Worm (Caenorhabditis elegans) whole organism, L4 larva: ENCODE measurements around the gene col-103.

Experiments
- ama-1 ChIP-seq: fragments of 150-350 bp; optimal IDR thresholded peaks from 2 replicates; lab custom pipeline; 2014; ENCODE audit warnings: inconsistent platforms, mixed read lengths
- dpl-1 ChIP-seq: fragments of 150-350 bp; optimal IDR thresholded peaks from 2 replicates; lab custom pipeline; 2014; ENCODE audit warnings: missing biosample characterization, missing genetic modification reagents, missing genetic modification characterization
- fkh-10 ChIP-seq: fragments of 150-350 bp; optimal IDR thresholded peaks from 2 replicates; lab custom pipeline; 2014; ENCODE audit warnings: missing biosample characterization, missing genetic modification reagents, missing genetic modification characterization
- fos-1 ChIP-seq: fragments of 150-350 bp; optimal IDR thresholded peaks from 2 replicates; lab custom pipeline; 2014; ENCODE audit warnings: missing biosample characterization, missing genetic modification characterization
- hif-1 ChIP-seq, 2 experiments: sonication (generic microtip); optimal IDR thresholded peaks; 2 replicates each; lab custom pipeline; 2016 to 2017; ENCODE audit warnings: missing compliant biosample characterization in 2 of 2, missing genetic modification characterization in 2 of 2, missing genetic modification reagents in 2 of 2, missing genotype in 2 of 2, mild to moderate bottlenecking in 1 of 2
- hlh-11 ChIP-seq: fragments of 200-800 bp; sonication (Bioruptor generic); optimal IDR thresholded peaks from 2 replicates; lab custom pipeline; 2018; ENCODE audit warnings: mild to moderate bottlenecking, missing genetic modification characterization, missing compliant biosample characterization
- lin-38 ChIP-seq: fragments of 200-800 bp; sonication (Bioruptor generic); IDR thresholded peaks from 2 replicates; pipeline ENCODE4 v1.3.6; 2022; ENCODE audit warnings: missing genetic modification reagents, missing genetic modification characterization, missing compliant biosample characterization
- mep-1 ChIP-seq: fragments of 150-350 bp; sonication (generic microtip); optimal IDR thresholded peaks from 3 replicates; lab custom pipeline; 2014; ENCODE audit warnings: missing biosample characterization, missing genetic modification characterization
- nhr-11 ChIP-seq: fragments of 150-350 bp; optimal IDR thresholded peaks from 2 replicates; lab custom pipeline; 2014; ENCODE audit warnings: missing biosample characterization, missing genetic modification characterization
- nhr-237 ChIP-seq: sonication (generic microtip); optimal IDR thresholded peaks from 2 replicates; lab custom pipeline; 2017; ENCODE audit warnings: missing biosample characterization, missing genetic modification characterization
- pha-4 ChIP-seq, 2 experiments: fragments of 150-350 bp in 1 of 2; fragments of 200-800 bp in 1 of 2; sonication (Bioruptor generic) in 1 of 2; IDR thresholded peaks in 1 of 2; optimal IDR thresholded peaks in 1 of 2; 2 replicates each; pipeline versions ENCODE4 v1.3.6 to Lab custom; 2014 to 2022; ENCODE audit warnings: missing genetic modification characterization in 2 of 2, missing genetic modification reagents in 2 of 2, missing biosample characterization in 1 of 2, missing compliant biosample characterization in 1 of 2
- skn-1 ChIP-seq: fragments of 150-350 bp; optimal IDR thresholded peaks from 2 replicates; lab custom pipeline; 2014; ENCODE audit warnings: missing biosample characterization, missing genetic modification characterization

DNA sequence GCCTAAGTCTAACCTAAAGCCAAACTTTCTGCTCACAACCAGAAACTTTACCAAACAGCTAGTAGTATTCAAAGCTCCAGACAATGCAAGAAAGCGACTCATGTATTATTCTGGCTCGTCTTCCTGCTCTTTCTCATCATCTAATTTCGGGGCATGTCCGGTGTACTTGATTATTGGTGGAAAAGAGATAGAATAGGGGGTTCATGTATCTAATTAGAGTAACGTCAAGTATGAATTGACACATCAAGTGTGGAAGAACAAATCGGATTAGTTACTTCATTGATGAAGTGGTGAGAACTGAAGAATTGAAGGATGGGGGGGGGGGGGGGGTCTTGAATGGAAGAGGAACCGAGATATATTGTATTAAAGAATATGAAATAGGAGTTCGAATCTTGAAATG, 48.0 kb downstream of the col-103 start:
- TF ChIP-seq fos-1 (tag; lab: Kevin White, UChicago) (no peak), lin-38 (GFP tag; lab: Robert Waterston, UW) (no peak), pha-4 (GFP tag; IDR thresholded peaks at IDR 0.05; lab: Robert Waterston, UW) (no peak), pha-4 (tag; optimal IDR thresholded peaks at IDR 0.05; lab: Kevin White, UChicago) (no peak), nhr-11 (tag; lab: Kevin White, UChicago) (no peak), mep-1 (tag; lab: Kevin White, UChicago) (no peak), fkh-10 (no peak), ama-1 (lab: Kevin White, UChicago) (no peak), skn-1 (no peak), nhr-237 (no peak), hlh-11 (no peak), dpl-1 (no peak), hif-1 (tag; optimal IDR thresholded peaks at IDR 0.05; lab: Kevin White, UChicago) (no peak)
